Fruit fly (Drosophila melanogaster) S2 (cell line): ENCODE results near the gene CG6163.

Experiments used
- CG8478 ChIP-seq: fragments of >200 bp; optimal IDR thresholded peaks from 2 replicates; lab custom pipeline; 2018
- CTCF ChIP-seq, 2 experiments: fragments of >200 bp; optimal IDR thresholded peaks; 2 replicates each; lab custom pipeline; 2018

DNA sequence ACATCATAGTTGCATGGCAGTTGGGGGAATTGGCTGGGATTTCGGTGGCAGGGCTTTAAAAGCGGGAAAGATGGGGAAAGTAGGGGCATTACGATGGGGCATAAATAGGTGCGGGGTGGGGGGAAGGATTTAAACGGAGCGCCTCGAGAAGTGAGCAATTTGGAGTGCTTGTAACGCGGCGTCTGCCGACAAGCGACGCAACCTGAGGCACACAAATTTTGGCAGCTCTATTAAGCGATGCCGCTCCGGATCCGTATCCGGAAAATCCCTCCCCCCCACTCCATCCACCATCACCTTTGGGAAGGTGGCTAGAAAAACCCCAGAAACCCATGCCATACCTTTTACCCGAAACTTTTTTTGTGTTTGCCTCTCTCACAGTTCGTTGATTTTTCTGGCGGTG lies 5.1 kb downstream of the CG6163 start:
- TF ChIP-seq CTCF (optimal IDR thresholded peaks at IDR 0.05; lab: Kevin White, UChicago) (no peak), CG8478 (lab: Kevin White, UChicago) (no peak)
